Fruit fly (Drosophila melanogaster): Measurements from ENCODE around the gene CG15258.

- TF ChIP-seq Dfd (GFP tag; optimal IDR thresholded peaks at IDR 0.05) (no peak), ey (GFP tag; optimal IDR thresholded peaks at IDR 0.05) (no peak), psq (GFP tag; optimal IDR thresholded peaks at IDR 0.05) (no peak), sv (GFP tag; optimal IDR thresholded peaks at IDR 0.05) (no peak), usp (GFP tag; optimal IDR thresholded peaks at IDR 0.05) (no peak), sage (GFP tag; optimal IDR thresholded peaks at IDR 0.05) (no peak), dl (GFP tag; optimal IDR thresholded peaks at IDR 0.05; ENCODE audit: insufficient read depth in 1 of 2, partially characterized antibody in 2 of 2) (no peak), HLH106 (tag; optimal IDR thresholded peaks at IDR 0.05) (no peak), CG32264 (GFP tag; optimal IDR thresholded peaks at IDR 0.05) (no peak), lola (GFP tag; optimal IDR thresholded peaks at IDR 0.05) (no peak), CrebA (GFP tag; optimal IDR thresholded peaks at IDR 0.05; ENCODE audit: borderline replicate concordance) (no peak)
Observed at dm6 chr2L:15370467-15370866, 9.0 kb upstream of the CG15258 start.

All from whole organism, wandering third instar larva.